Fruit fly (Drosophila melanogaster) whole organism, embryonic: ENCODE data around the gene dyw.

Source experiments
- Atf-2 ChIP-seq: fragments of 200-800 bp; sonication (Bioruptor generic); optimal IDR thresholded peaks from 2 replicates; lab custom pipeline; 2016; ENCODE audit warnings: missing biosample characterization, missing genetic modification characterization
- Bdp1 ChIP-seq: fragments of 200-800 bp; sonication (Bioruptor generic); optimal IDR thresholded peaks from 3 replicates; lab custom pipeline; 2016; ENCODE audit warnings: missing biosample characterization, missing genetic modification characterization
- BtbVII ChIP-seq: fragments of 200-800 bp; sonication (Bioruptor generic); optimal IDR thresholded peaks from 3 replicates; lab custom pipeline; 2017; ENCODE audit warnings: missing biosample characterization, mild to moderate bottlenecking, missing genetic modification characterization
- C15 ChIP-seq: fragments of 200-800 bp; sonication (Bioruptor generic); IDR thresholded peaks from 3 replicates; pipeline ENCODE4 v1.3.6; 2022; ENCODE audit warnings: missing biosample characterization, missing genetic modification characterization
- CG10543 ChIP-seq: fragments of 200-800 bp; sonication (Bioruptor generic); optimal IDR thresholded peaks from 3 replicates; lab custom pipeline; 2017; ENCODE audit warnings: missing biosample characterization, mild to moderate bottlenecking, missing genetic modification characterization, moderate library complexity
- CG10959 ChIP-seq: fragments of 200-800 bp; sonication (Bioruptor generic); IDR thresholded peaks from 2 replicates; pipeline ENCODE4 v1.3.6; 2022; ENCODE audit warnings: missing biosample characterization, missing genetic modification characterization
- CG10979 ChIP-seq: fragments of 200-800 bp; sonication (Bioruptor generic); optimal IDR thresholded peaks from 2 replicates; lab custom pipeline; 2018; ENCODE audit warnings: missing biosample characterization, mild to moderate bottlenecking, missing genetic modification characterization, moderate library complexity
- CG11695 ChIP-seq: fragments of 200-800 bp; sonication (Bioruptor generic); IDR thresholded peaks from 3 replicates; pipeline ENCODE4 v1.3.6; 2022; ENCODE audit warnings: missing biosample characterization, missing genetic modification characterization
- CG12659 ChIP-seq: fragments of 200-800 bp; sonication (Bioruptor generic); optimal IDR thresholded peaks from 3 replicates; lab custom pipeline; 2017; ENCODE audit warnings: mild to moderate bottlenecking, missing biosample characterization, missing genetic modification reagents, missing genetic modification characterization
- CG15601 ChIP-seq: fragments of 200-800 bp; sonication (Bioruptor generic); optimal IDR thresholded peaks from 3 replicates; lab custom pipeline; 2019; ENCODE audit warnings: missing biosample characterization, mild to moderate bottlenecking, missing genetic modification characterization, moderate library complexity
- CG2120 ChIP-seq: fragments of 200-800 bp; sonication (Bioruptor generic); optimal IDR thresholded peaks from 3 replicates; lab custom pipeline; 2016; ENCODE audit warnings: missing biosample characterization, missing genetic modification characterization
- CG2199 ChIP-seq: fragments of 200-800 bp; sonication (Bioruptor generic); IDR thresholded peaks from 3 replicates; pipeline ENCODE4 v1.3.6; 2022; ENCODE audit warnings: missing biosample characterization, missing genetic modification characterization
- CG4404 ChIP-seq: fragments of 200-800 bp; sonication (Bioruptor generic); IDR thresholded peaks from 2 replicates; pipeline ENCODE4 v1.3.6; 2022; ENCODE audit warnings: missing biosample characterization, missing genetic modification characterization
- CG4424 ChIP-seq: fragments of 200-800 bp; sonication (Bioruptor generic); optimal IDR thresholded peaks from 3 replicates; lab custom pipeline; 2016; ENCODE audit warnings: missing biosample characterization, missing genetic modification characterization
- CG4854 ChIP-seq: fragments of 200-800 bp; sonication (Bioruptor generic); optimal IDR thresholded peaks from 2 replicates; lab custom pipeline; 2016; ENCODE audit warnings: missing biosample characterization, missing genetic modification characterization, inconsistent platforms
- CG5245 ChIP-seq: fragments of 200-800 bp; sonication (Bioruptor generic); optimal IDR thresholded peaks from 3 replicates; lab custom pipeline; 2016; ENCODE audit warnings: missing biosample characterization, missing genetic modification characterization
- CG6689 ChIP-seq: fragments of 200-800 bp; sonication (Bioruptor generic); IDR thresholded peaks from 2 replicates; pipeline ENCODE4 v1.3.6; 2022; ENCODE audit warnings: missing biosample characterization, missing genetic modification characterization
- CG6791 ChIP-seq: fragments of 200-800 bp; sonication (Bioruptor generic); IDR thresholded peaks from 3 replicates; pipeline ENCODE4 v1.3.6; 2022; ENCODE audit warnings: missing biosample characterization, missing genetic modification characterization; ENCODE audit not compliant: partially characterized antibody
- CG7357 ChIP-seq: fragments of 200-800 bp; sonication (Bioruptor generic); IDR thresholded peaks from 3 replicates; pipeline ENCODE4 v1.3.6; 2022; ENCODE audit warnings: missing biosample characterization, missing genetic modification characterization
- CG8478 ChIP-seq: fragments of >200 bp; optimal IDR thresholded peaks from 2 replicates; lab custom pipeline; 2018
- CG9215 ChIP-seq: fragments of 200-800 bp; sonication (Bioruptor generic); IDR thresholded peaks from 2 replicates; pipeline ENCODE4 v1.3.6; 2022; ENCODE audit warnings: missing biosample characterization, missing genetic modification characterization
- E2f1 ChIP-seq: fragments of 200-800 bp; sonication (Bioruptor generic); IDR thresholded peaks from 2 replicates; pipeline ENCODE4 v1.3.6; 2022; ENCODE audit warnings: missing biosample characterization, missing genetic modification characterization
- Eip74EF ChIP-seq, 2 experiments: fragments of 200-800 bp in 1 of 2; fragments of >200 bp in 1 of 2; sonication (Bioruptor generic) in 1 of 2; optimal IDR thresholded peaks; 2 replicates each; lab custom pipeline; 2017 to 2019; ENCODE audit warnings: missing biosample characterization in 2 of 2, missing genetic modification characterization in 2 of 2, mild to moderate bottlenecking in 1 of 2, moderate library complexity in 1 of 2
- H15 ChIP-seq: fragments of 200-800 bp; sonication (Bioruptor generic); IDR thresholded peaks from 3 replicates; pipeline ENCODE4 v1.3.6; 2022; ENCODE audit warnings: missing biosample characterization, missing genetic modification characterization
- HHEX ChIP-seq: fragments of 200-800 bp; sonication (Bioruptor generic); optimal IDR thresholded peaks from 3 replicates; lab custom pipeline; 2017; ENCODE audit warnings: missing biosample characterization, mild to moderate bottlenecking, missing genetic modification characterization, missing genetic modification reagents
- MTF-1 ChIP-seq: fragments of 200-800 bp; sonication (Bioruptor generic); optimal IDR thresholded peaks from 2 replicates; lab custom pipeline; 2018; ENCODE audit warnings: missing biosample characterization, mild to moderate bottlenecking, missing genetic modification characterization, borderline replicate concordance
- NK7.1 ChIP-seq: fragments of 200-800 bp; sonication (Bioruptor generic); optimal IDR thresholded peaks from 3 replicates; lab custom pipeline; 2016; ENCODE audit warnings: missing biosample characterization, missing genetic modification characterization
- NfI ChIP-seq: fragments of 200-800 bp; sonication (Bioruptor generic); optimal IDR thresholded peaks from 3 replicates; lab custom pipeline; 2018; ENCODE audit warnings: missing biosample characterization, mild to moderate bottlenecking, missing genetic modification characterization, moderate library complexity
- Oaz ChIP-seq: fragments of 200-800 bp; sonication (Bioruptor generic); IDR thresholded peaks from 2 replicates; pipeline ENCODE4 v1.3.6; 2022; ENCODE audit warnings: missing biosample characterization, missing genetic modification characterization
- Side ChIP-seq: fragments of 200-800 bp; sonication (Bioruptor generic); optimal IDR thresholded peaks from 2 replicates; lab custom pipeline; 2016; ENCODE audit warnings: missing biosample characterization, missing genetic modification characterization
- Sox100B ChIP-seq: fragments of 200-800 bp; sonication (Bioruptor generic); optimal IDR thresholded peaks from 3 replicates; lab custom pipeline; 2018; ENCODE audit warnings: missing biosample characterization, mild to moderate bottlenecking, missing genetic modification characterization
- TFAM ChIP-seq: fragments of 200-800 bp; sonication (Bioruptor generic); optimal IDR thresholded peaks from 2 replicates; lab custom pipeline; 2017; ENCODE audit warnings: missing biosample characterization, missing genetic modification characterization, inconsistent platforms
- Xbp1 ChIP-seq: fragments of 200-800 bp; sonication (Bioruptor generic); optimal IDR thresholded peaks from 3 replicates; lab custom pipeline; 2016; ENCODE audit warnings: missing biosample characterization, mild to moderate bottlenecking, missing genetic modification characterization
- croc ChIP-seq: fragments of 200-800 bp; sonication (Bioruptor generic); conservative IDR thresholded peaks from 3 replicates; pipeline ENCODE4 v1.3.6; 2022; ENCODE audit warnings: missing biosample characterization, missing genetic modification characterization
- dati ChIP-seq: fragments of 200-800 bp; sonication (Bioruptor generic); IDR thresholded peaks from 2 replicates; pipeline ENCODE4 v1.3.6; 2022; ENCODE audit warnings: missing biosample characterization, missing genetic modification characterization
- dmrt11E ChIP-seq: fragments of 200-800 bp; sonication (Bioruptor generic); optimal IDR thresholded peaks from 3 replicates; lab custom pipeline; 2018; ENCODE audit warnings: missing biosample characterization, mild to moderate bottlenecking, missing genetic modification characterization, moderate library complexity
- dpn ChIP-seq, 2 experiments: fragments of 200-800 bp; sonication (Bioruptor generic); optimal IDR thresholded peaks; 3 replicates each; lab custom pipeline; 2016; ENCODE audit warnings: missing biosample characterization in 2 of 2, missing genetic modification characterization in 2 of 2
- fd3F ChIP-seq: fragments of 200-800 bp; sonication (Bioruptor generic); optimal IDR thresholded peaks from 2 replicates; lab custom pipeline; 2018; ENCODE audit warnings: missing biosample characterization, mild to moderate bottlenecking, missing genetic modification characterization, moderate library complexity
- gcm ChIP-seq: fragments of 200-800 bp; sonication (Bioruptor generic); optimal IDR thresholded peaks from 2 replicates; lab custom pipeline; 2019; ENCODE audit warnings: missing biosample characterization, mild to moderate bottlenecking, missing genetic modification characterization, moderate library complexity
- gcm2 ChIP-seq: fragments of 200-800 bp; sonication (Bioruptor generic); optimal IDR thresholded peaks from 2 replicates; lab custom pipeline; 2016; ENCODE audit warnings: missing biosample characterization, missing genetic modification characterization
- grn ChIP-seq: fragments of 200-800 bp; sonication (Bioruptor generic); optimal IDR thresholded peaks from 3 replicates; lab custom pipeline; 2017; ENCODE audit warnings: missing biosample characterization, missing genetic modification characterization
- gt ChIP-seq: fragments of 200-800 bp; sonication (Bioruptor generic); IDR thresholded peaks from 2 replicates; pipeline ENCODE4 v1.3.6; 2022; ENCODE audit warnings: missing biosample characterization, missing genetic modification characterization
- ham ChIP-seq: fragments of 200-800 bp; sonication (Bioruptor generic); IDR thresholded peaks from 2 replicates; pipeline ENCODE4 v1.3.6; 2022; ENCODE audit warnings: missing biosample characterization, missing genetic modification characterization
- hb ChIP-seq: fragments of 200-800 bp; sonication (Bioruptor generic); IDR thresholded peaks from 3 replicates; pipeline ENCODE4 v1.3.6; 2022; ENCODE audit warnings: missing biosample characterization, missing genetic modification characterization; ENCODE audit not compliant: partially characterized antibody
- lbe ChIP-seq: fragments of 200-800 bp; sonication (Bioruptor generic); optimal IDR thresholded peaks from 2 replicates; lab custom pipeline; 2016; ENCODE audit warnings: missing biosample characterization, mild to moderate bottlenecking, missing genetic modification characterization
- pzg ChIP-seq: fragments of 200-800 bp; sonication (Bioruptor generic); optimal IDR thresholded peaks from 3 replicates; lab custom pipeline; 2018; ENCODE audit warnings: missing biosample characterization, mild to moderate bottlenecking, missing genetic modification characterization, moderate library complexity
- salm ChIP-seq: fragments of 200-800 bp; sonication (Bioruptor generic); optimal IDR thresholded peaks from 2 replicates; lab custom pipeline; 2018; ENCODE audit warnings: missing biosample characterization, mild to moderate bottlenecking, missing genetic modification characterization
- scrt ChIP-seq: fragments of 200-800 bp; sonication (Bioruptor generic); optimal IDR thresholded peaks from 2 replicates; lab custom pipeline; 2018; ENCODE audit warnings: missing biosample characterization, mild to moderate bottlenecking, missing genetic modification characterization, moderate library complexity
- sr ChIP-seq: fragments of 200-800 bp; sonication (Bioruptor generic); IDR thresholded peaks from 3 replicates; pipeline ENCODE4 v1.3.6; 2022; ENCODE audit warnings: missing biosample characterization, missing genetic modification characterization
- tin ChIP-seq: fragments of 200-800 bp; sonication (Bioruptor generic); optimal IDR thresholded peaks from 3 replicates; lab custom pipeline; 2016; ENCODE audit warnings: missing biosample characterization, missing genetic modification characterization
- wor ChIP-seq: fragments of 200-800 bp; sonication (Bioruptor generic); IDR thresholded peaks from 2 replicates; pipeline ENCODE4 v1.3.6; 2022; ENCODE audit warnings: missing biosample characterization, missing genetic modification characterization
- z ChIP-seq: fragments of 200-800 bp; sonication (Bioruptor generic); IDR thresholded peaks from 3 replicates; pipeline ENCODE4 v1.3.6; 2022; ENCODE audit warnings: missing biosample characterization, missing genetic modification characterization

dyw gene

DNA sequence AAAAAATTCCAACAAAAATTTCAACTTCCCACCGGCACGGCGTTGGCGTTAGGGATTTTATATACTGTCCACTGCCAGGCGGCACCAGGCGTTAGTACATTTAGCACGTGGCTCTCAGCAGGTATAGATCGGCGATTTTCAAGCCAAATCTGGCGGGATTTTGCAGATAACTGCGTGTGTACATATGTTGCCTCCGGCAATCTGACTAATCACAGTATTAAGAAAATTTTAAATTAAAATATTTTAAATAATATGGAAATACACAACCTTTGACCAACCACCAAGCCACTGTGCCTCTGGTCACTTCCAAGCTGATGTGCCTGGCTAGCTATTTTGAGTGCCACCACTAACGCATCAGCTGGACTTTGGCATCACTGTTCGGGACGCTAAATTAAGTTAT is 38.4 kb upstream of the dyw start, which contains the start of the genes ttm50 and CG2712 (continued):
- TF ChIP-seq Eip74EF (GFP tag; optimal IDR thresholded peaks at IDR 0.05; lab: Kevin White, UChicago) (no peak), CG5245 (GFP tag; lab: Kevin White, UChicago) (no peak), CG4854 (no peak), CG4424 (GFP tag; lab: Kevin White, UChicago) (peak; percentile 63), HHEX (GFP tag; lab: Kevin White, UChicago) (peak; percentile 22), CG10979 (tag; lab: Kevin White, UChicago) (peak; percentile 52), CG9215 (GFP tag; lab: Robert Waterston, UW) (peak; percentile 64), CG6791 (GFP tag; lab: Robert Waterston, UW) (no peak), CG12659 (GFP tag; lab: Kevin White, UChicago) (peak; percentile 76), gcm2 (no peak), Xbp1 (GFP tag; lab: Kevin White, UChicago) (peak; percentile 70), gt (GFP tag; lab: Robert Waterston, UW) (no peak), Bdp1 (GFP tag; lab: Kevin White, UChicago) (no peak), E2f1 (GFP tag; lab: Robert Waterston, UW) (peak; percentile 33; the same call in 1 of the 2 replicates), salm (tag; lab: Kevin White, UChicago) (no peak), scrt (GFP tag; lab: Kevin White, UChicago) (no peak), dmrt11E (tag; lab: Kevin White, UChicago) (peak; percentile 58), NK7.1 (GFP tag; lab: Kevin White, UChicago) (no peak), MTF-1 (no peak), CG10959 (no peak), sr (GFP tag; lab: Robert Waterston, UW) (no peak), CG4404 (GFP tag; lab: Robert Waterston, UW) (peak; percentile 60), lbe (GFP tag; lab: Kevin White, UChicago) (peak; percentile 13), Atf-2 (GFP tag; lab: Kevin White, UChicago) (no peak), CG15601 (no peak), CG10543 (GFP tag; lab: Kevin White, UChicago) (peak; percentile 81), C15 (GFP tag; lab: Robert Waterston, UW) (0 out of 3 replicates have a peak, but pooled peaks have one; percentile 40), z (GFP tag; lab: Robert Waterston, UW) (no peak), dati (GFP tag; lab: Robert Waterston, UW) (no peak), croc (GFP tag; lab: Robert Waterston, UW) (peak; percentile 47; the same call in 2 of the 3 replicates), dpn (GFP tag; optimal IDR thresholded peaks at IDR 0.05; lab: Kevin White, UChicago) (peak; percentile 21 to 52), CG2199 (no peak), pzg (GFP tag; lab: Kevin White, UChicago) (peak; percentile 56), NfI (GFP tag; lab: Kevin White, UChicago) (peak; percentile 65), CG6689 (peak; percentile 67), H15 (GFP tag; lab: Robert Waterston, UW) (no peak), CG7357 (GFP tag; lab: Robert Waterston, UW) (no peak), BtbVII (GFP tag; lab: Kevin White, UChicago) (no peak), hb (GFP tag; lab: Robert Waterston, UW) (no peak), CG8478 (lab: Kevin White, UChicago) (no peak), TFAM (GFP tag; lab: Kevin White, UChicago) (no peak), Oaz (GFP tag; lab: Robert Waterston, UW) (peak; percentile 51; the same call in 1 of the 2 replicates), Side (no peak), grn (GFP tag; lab: Kevin White, UChicago) (no peak), Sox100B (GFP tag; lab: Kevin White, UChicago) (no peak), fd3F (GFP tag; lab: Kevin White, UChicago) (peak; percentile 27), CG11695 (GFP tag; lab: Robert Waterston, UW) (no peak), wor (GFP tag; lab: Robert Waterston, UW) (no peak), gcm (GFP tag; lab: Kevin White, UChicago) (no peak), tin (GFP tag; lab: Kevin White, UChicago) (peak; percentile 45), ham (GFP tag; lab: Robert Waterston, UW) (no peak), CG2120 (peak; percentile 54)
